Fruit fly (Drosophila melanogaster): ENCODE results near the gene CG11248.

The CG11248 gene

dm6 chr3L:21652768-21653167, 27.1 kb upstream of the CG11248 start (continued):
- TF ChIP-seq CG15479 (GFP tag; optimal IDR thresholded peaks at IDR 0.05) (no peak), CG32767 (GFP tag; IDR thresholded peaks at IDR 0.05) (no peak), CG10274 (GFP tag; optimal IDR thresholded peaks at IDR 0.05) (no peak), CG34422 (GFP tag; IDR thresholded peaks at IDR 0.05) (peak; percentile 23; the same call in 2 of the 3 replicates), jumu (GFP tag; optimal IDR thresholded peaks at IDR 0.05) (peak; percentile 56), CG10959 (GFP tag; IDR thresholded peaks at IDR 0.05) (peak; percentile 69), CG3838 (GFP tag; optimal IDR thresholded peaks at IDR 0.05) (peak; percentile 23), NFAT (GFP tag; IDR thresholded peaks at IDR 0.05) (peak; percentile 88), pros (GFP tag; optimal IDR thresholded peaks at IDR 0.05) (no peak), rib (GFP tag; IDR thresholded peaks at IDR 0.05) (no peak), Fer3 (tag; optimal IDR thresholded peaks at IDR 0.05) (peak; percentile 54), CG12071 (GFP tag; optimal IDR thresholded peaks at IDR 0.05) (no peak), CG10209 (GFP tag; optimal IDR thresholded peaks at IDR 0.05) (peak; percentile 46), Hr39 (optimal IDR thresholded peaks at IDR 0.05) (no peak), CG3163 (GFP tag; optimal IDR thresholded peaks at IDR 0.05) (peak; percentile 57), YL-1 (GFP tag; optimal IDR thresholded peaks at IDR 0.05) (no peak), CG3407 (GFP tag; optimal IDR thresholded peaks at IDR 0.05) (peak; percentile 37), Rx (GFP tag; IDR thresholded peaks at IDR 0.05) (0 out of 2 replicates have a peak, but pooled peaks have one; percentile 12), CG7928 (GFP tag; optimal IDR thresholded peaks at IDR 0.05) (no peak), gcm2 (GFP tag; optimal IDR thresholded peaks at IDR 0.05) (peak; percentile 47), seq (GFP tag; IDR thresholded peaks at IDR 0.05) (0 out of 2 replicates have a peak, but pooled peaks have one; percentile 19), CG5245 (GFP tag; optimal IDR thresholded peaks at IDR 0.05) (peak; percentile 87), otp (GFP tag; IDR thresholded peaks at IDR 0.05) (peak; percentile 49; the same call in 1 of the 3 replicates), ro (GFP tag; IDR thresholded peaks at IDR 0.05) (no peak), HmgZ (tag; optimal IDR thresholded peaks at IDR 0.05) (peak; percentile 73), CG17829 (tag; optimal IDR thresholded peaks at IDR 0.05) (peak; percentile 83), maf-S (GFP tag; optimal IDR thresholded peaks at IDR 0.05) (peak; percentile 30), kah (GFP tag; optimal IDR thresholded peaks at IDR 0.05) (no peak), CG3281 (GFP tag; optimal IDR thresholded peaks at IDR 0.05) (no peak), CG3726 (GFP tag; IDR thresholded peaks at IDR 0.05) (no peak), CG2712 (tag; optimal IDR thresholded peaks at IDR 0.05) (peak; percentile 79), Pdp1 (GFP tag; optimal IDR thresholded peaks at IDR 0.05) (peak; percentile 64 to 97), dimm (GFP tag; IDR thresholded peaks at IDR 0.05) (no peak), CG11695 (GFP tag; IDR thresholded peaks at IDR 0.05) (no peak), CG10147 (GFP tag; optimal IDR thresholded peaks at IDR 0.05) (peak; percentile 47), Xrp1 (GFP tag; IDR thresholded peaks at IDR 0.05) (no peak), Dip2 (GFP tag; IDR thresholded peaks at IDR 0.05) (peak; percentile 91), fd64A (GFP tag; optimal IDR thresholded peaks at IDR 0.05) (no peak), toy (GFP tag; IDR thresholded peaks at IDR 0.05) (no peak), dysf (GFP tag; IDR thresholded peaks at IDR 0.05) (peak; percentile 80), Fer2 (tag; optimal IDR thresholded peaks at IDR 0.05) (peak; percentile 53), zfh1 (GFP tag; IDR thresholded peaks at IDR 0.05) (peak; percentile 60; the same call in 2 of the 3 replicates), CoRest (tag; optimal IDR thresholded peaks at IDR 0.05) (peak; percentile 76), wdn (GFP tag; IDR thresholded peaks at IDR 0.05) (no peak), CG12155 (GFP tag; optimal IDR thresholded peaks at IDR 0.05) (peak; percentile 60), ash1 (GFP tag; optimal IDR thresholded peaks at IDR 0.05) (no peak), CG2678 (tag; optimal IDR thresholded peaks at IDR 0.05) (peak; percentile 56), Dbx (GFP tag; IDR thresholded peaks at IDR 0.05) (peak; percentile 81), bowl (GFP tag; IDR thresholded peaks at IDR 0.05) (no peak), CG18764 (GFP tag; optimal IDR thresholded peaks at IDR 0.05) (peak; percentile 62), Nf-YC (tag; optimal IDR thresholded peaks at IDR 0.05) (peak; percentile 34), CG11723 (GFP tag; optimal IDR thresholded peaks at IDR 0.05) (no peak), gsb (GFP tag; IDR thresholded peaks at IDR 0.05) (no peak)
